Worm (Caenorhabditis elegans) whole organism, L4/young adult: ENCODE measurements around the gene R08E5.1.

Experiments
- W03F9.2 ChIP-seq: fragments of 150-350 bp; optimal IDR thresholded peaks from 2 replicates; lab custom pipeline; 2014; ENCODE audit warnings: missing biosample characterization, missing genetic modification characterization
- dao-5 ChIP-seq: sonication (generic microtip); optimal IDR thresholded peaks from 2 replicates; lab custom pipeline; 2016; ENCODE audit warnings: missing genotype, missing genetic modification characterization, moderate library complexity, missing compliant biosample characterization
- him-1 ChIP-seq: sonication (generic microtip); optimal IDR thresholded peaks from 2 replicates; lab custom pipeline; 2016; ENCODE audit warnings: missing genotype, missing genetic modification reagents, missing genetic modification characterization, missing compliant biosample characterization

ce11 chrV:3773618-3774017, 2.3 kb upstream of the R08E5.1 start:
- TF ChIP-seq dao-5 (tag; lab: Kevin White, UChicago) (no peak), him-1 (no peak), W03F9.2 (tag; lab: Kevin White, UChicago) (no peak)
